Worm (Caenorhabditis elegans) whole organism, L3 larva: ENCODE measurements around the gene F55A11.6.

Experiments used
- fkh-2 ChIP-seq: fragments of 150-350 bp; optimal IDR thresholded peaks from 2 replicates; lab custom pipeline; 2014; ENCODE audit warnings: missing biosample characterization, missing genetic modification reagents, missing genetic modification characterization
- jun-1 ChIP-seq: fragments of 150-350 bp; optimal IDR thresholded peaks from 2 replicates; lab custom pipeline; 2014; ENCODE audit warnings: missing biosample characterization, missing genetic modification reagents, missing genetic modification characterization
- mml-1 ChIP-seq: fragments of 150-350 bp; sonication (generic microtip); optimal IDR thresholded peaks from 3 replicates; lab custom pipeline; 2014; ENCODE audit warnings: missing biosample characterization, missing genetic modification characterization
- nfya-1 ChIP-seq: sonication (generic microtip); optimal IDR thresholded peaks from 2 replicates; lab custom pipeline; 2017; ENCODE audit warnings: missing genetic modification characterization, mild to moderate bottlenecking, missing compliant biosample characterization, antibody characterized with exemption, moderate library complexity; ENCODE audit not compliant: insufficient read depth
- nhr-11 ChIP-seq: fragments of 150-350 bp; optimal IDR thresholded peaks from 2 replicates; lab custom pipeline; 2014; ENCODE audit warnings: missing biosample characterization, missing genetic modification characterization
- nhr-28 ChIP-seq: fragments of 150-350 bp; optimal IDR thresholded peaks from 2 replicates; lab custom pipeline; 2014; ENCODE audit warnings: missing biosample characterization, missing genetic modification characterization
- nhr-43 ChIP-seq: sonication (generic microtip); optimal IDR thresholded peaks from 2 replicates; lab custom pipeline; 2016; ENCODE audit warnings: mild to moderate bottlenecking, missing genetic modification characterization, missing compliant biosample characterization; ENCODE audit not compliant: poor library complexity, severe bottlenecking

DNA sequence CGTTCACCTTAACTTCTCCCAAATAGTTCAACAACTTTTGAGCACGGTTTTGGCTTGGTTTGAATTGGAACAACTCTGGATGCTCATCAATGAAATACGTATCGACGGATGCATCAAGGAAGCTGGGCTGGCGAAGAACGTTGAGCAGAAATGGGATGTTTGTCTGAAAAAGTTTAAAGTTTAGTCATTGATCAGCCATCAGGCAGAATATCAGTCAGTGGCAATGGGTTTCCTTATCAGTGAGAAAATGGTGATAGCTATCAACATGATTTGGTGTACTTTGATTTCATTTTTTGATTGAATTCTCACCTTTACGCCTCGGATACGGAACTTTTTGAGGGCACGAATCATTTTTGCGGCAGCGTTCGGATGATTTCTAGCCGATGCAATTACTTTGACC, 43.9 kb downstream of the F55A11.6 start:
- TF ChIP-seq nhr-28 (tag; lab: Kevin White, UChicago): no peak
- no peak for TF ChIP-seq fkh-2 (tag; lab: Kevin White, UChicago)
- peak; percentile 34 for TF ChIP-seq nhr-43 (tag; lab: Kevin White, UChicago)
- TF ChIP-seq nfya-1 (tag; lab: Kevin White, UChicago): no peak
- TF ChIP-seq mml-1 (tag; lab: Kevin White, UChicago): no peak
- TF ChIP-seq nhr-11 (tag; lab: Kevin White, UChicago): no peak
- TF ChIP-seq jun-1 (tag; lab: Kevin White, UChicago): no peak
